Fruit fly (Drosophila melanogaster) Kc167 (cell line): ENCODE results near the gene CG12546.

ENCODE experiments used
- Myc ChIP-seq: fragments of >200 bp; optimal IDR thresholded peaks from 2 replicates; lab custom pipeline; 2017; ENCODE audit warnings: missing external identifiers
- Sin3A ChIP-seq: fragments of >200 bp; optimal IDR thresholded peaks from 2 replicates; lab custom pipeline; 2018; ENCODE audit warnings: missing external identifiers
- h ChIP-seq: fragments of >200 bp; optimal IDR thresholded peaks from 3 replicates; lab custom pipeline; 2018; ENCODE audit warnings: missing external identifiers
- insv ChIP-seq: fragments of >200 bp; optimal IDR thresholded peaks from 3 replicates; lab custom pipeline; 2018; ENCODE audit warnings: missing external identifiers
- psq ChIP-seq: fragments of >200 bp; optimal IDR thresholded peaks from 2 replicates; lab custom pipeline; 2017; ENCODE audit warnings: missing external identifiers

DNA sequence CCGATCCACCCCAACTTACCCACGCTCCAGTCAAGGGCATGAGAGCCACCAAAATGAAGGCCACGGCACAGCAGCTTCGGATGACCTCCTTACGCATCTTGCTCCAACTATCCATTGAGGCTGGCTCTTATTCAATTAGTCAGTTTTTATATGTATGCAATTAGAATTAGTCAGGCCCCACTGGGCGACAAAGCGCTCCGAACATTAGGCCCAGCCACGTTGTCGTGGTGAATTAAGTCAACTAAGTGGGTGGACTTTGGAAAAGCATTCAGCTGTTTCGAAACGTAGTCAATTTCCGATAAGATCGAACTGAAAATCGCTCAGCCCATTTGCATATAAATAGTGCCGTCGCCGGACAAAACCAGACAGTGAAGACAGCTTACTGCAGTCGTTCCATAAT, 6.6 kb downstream of the CG12546 start, which contains the start of the genes CG14455 and CG14456:
- TF ChIP-seq h (lab: Kevin White, UChicago) (no peak), psq (lab: Kevin White, UChicago) (no peak), Sin3A (no peak), insv (lab: Kevin White, UChicago) (no peak), Myc (no peak)
